Worm (Caenorhabditis elegans) whole organism, mixed stage, embryonic: ENCODE measurements around the gene C18D11.3.

Experiments used
- ceh-83 ChIP-seq: fragments of 200-800 bp; sonication (Bioruptor generic); optimal IDR thresholded peaks from 2 replicates; lab custom pipeline; 2018; ENCODE audit warnings: mild to moderate bottlenecking, missing genetic modification characterization, missing compliant biosample characterization
- flh-1 ChIP-seq: fragments of 200-800 bp; sonication (Bioruptor generic); optimal IDR thresholded peaks from 2 replicates; lab custom pipeline; 2018; ENCODE audit warnings: mild to moderate bottlenecking, missing genetic modification characterization, moderate library complexity, missing compliant biosample characterization
- lsy-2 ChIP-seq: fragments of 150-350 bp; optimal IDR thresholded peaks from 2 replicates; lab custom pipeline; 2014; ENCODE audit warnings: missing biosample characterization, missing genetic modification characterization
- pha-4 ChIP-seq: fragments of 150-350 bp; optimal IDR thresholded peaks from 2 replicates; lab custom pipeline; 2018; ENCODE audit warnings: missing biosample characterization, missing genetic modification reagents, missing genetic modification characterization
- sptf-1 ChIP-seq: sonication (generic microtip); optimal IDR thresholded peaks from 2 replicates; lab custom pipeline; 2017; ENCODE audit warnings: mild to moderate bottlenecking, missing genetic modification characterization, moderate library complexity, missing compliant biosample characterization

ce11 chrIII:11834168-11834567, 10.9 kb downstream of the C18D11.3 start:
- no peak for TF ChIP-seq flh-1 (GFP tag; lab: Kevin White, UChicago)
- no peak for TF ChIP-seq ceh-83 (GFP tag; lab: Kevin White, UChicago)
- TF ChIP-seq pha-4 (tag; lab: Kevin White, UChicago) = no peak
- peak; percentile 22 for TF ChIP-seq sptf-1 (tag; lab: Kevin White, UChicago)
- TF ChIP-seq lsy-2 (tag; lab: Kevin White, UChicago) = no peak
